Worm (Caenorhabditis elegans) whole organism, L3 larva: ENCODE results near the gene Y116A8C.467.

Source experiments
- fkh-10 ChIP-seq: sonication (generic microtip); optimal IDR thresholded peaks from 2 replicates; lab custom pipeline; 2017; ENCODE audit warnings: missing biosample characterization, missing genetic modification reagents, missing genetic modification characterization
- jun-1 ChIP-seq: fragments of 150-350 bp; optimal IDR thresholded peaks from 2 replicates; lab custom pipeline; 2014; ENCODE audit warnings: missing biosample characterization, missing genetic modification reagents, missing genetic modification characterization
- lin-15B ChIP-seq: fragments of 150-350 bp; optimal IDR thresholded peaks from 2 replicates; lab custom pipeline; 2014; ENCODE audit warnings: missing biosample characterization, missing genetic modification characterization
- mdl-1 ChIP-seq: fragments of 150-350 bp; optimal IDR thresholded peaks from 2 replicates; lab custom pipeline; 2014; ENCODE audit warnings: missing biosample characterization, missing genetic modification characterization
- nfya-1 ChIP-seq: sonication (generic microtip); optimal IDR thresholded peaks from 2 replicates; lab custom pipeline; 2017; ENCODE audit warnings: missing genetic modification characterization, mild to moderate bottlenecking, missing compliant biosample characterization, antibody characterized with exemption, moderate library complexity; ENCODE audit not compliant: insufficient read depth
- nhr-12 ChIP-seq: fragments of 150-350 bp; optimal IDR thresholded peaks from 2 replicates; lab custom pipeline; 2014; ENCODE audit warnings: missing biosample characterization, missing genetic modification characterization
- nhr-67 ChIP-seq: fragments of 150-350 bp; optimal IDR thresholded peaks from 2 replicates; lab custom pipeline; 2014; ENCODE audit warnings: missing biosample characterization, missing genetic modification characterization
- ztf-11 ChIP-seq: fragments of 150-350 bp; optimal IDR thresholded peaks from 2 replicates; lab custom pipeline; 2014; ENCODE audit warnings: missing biosample characterization, missing genetic modification characterization
- ztf-4 ChIP-seq: fragments of 150-350 bp; optimal IDR thresholded peaks from 2 replicates; lab custom pipeline; 2014; ENCODE audit warnings: missing biosample characterization, missing genetic modification characterization

DNA sequence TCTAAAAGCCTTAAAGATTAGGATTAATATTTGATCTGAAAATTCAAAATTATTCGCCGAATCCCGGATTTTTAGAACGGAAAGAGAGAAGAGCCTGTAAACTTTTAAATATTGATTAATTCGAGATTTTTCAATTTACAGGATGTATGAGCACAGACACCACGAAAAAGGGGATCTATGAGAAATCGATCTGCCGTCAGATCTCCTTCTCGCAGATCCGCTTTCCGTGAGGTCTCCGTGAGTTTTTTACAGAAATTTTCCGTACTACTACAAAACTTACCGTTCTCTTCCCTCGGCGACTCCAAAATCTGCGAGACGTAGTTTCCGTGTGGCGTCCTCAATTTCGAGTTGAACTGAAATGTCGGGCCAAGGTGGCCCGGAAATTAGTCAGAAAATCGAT, 44.6 kb upstream of the Y116A8C.467 start:
- TF ChIP-seq jun-1 (no peak), fkh-10 (GFP tag; lab: Kevin White, UChicago) (no peak), lin-15B (tag; lab: Kevin White, UChicago) (no peak), nfya-1 (tag; lab: Kevin White, UChicago) (no peak), ztf-4 (no peak), mdl-1 (tag; lab: Kevin White, UChicago) (no peak), ztf-11 (tag; lab: Kevin White, UChicago) (no peak), nhr-12 (tag; lab: Kevin White, UChicago) (no peak), nhr-67 (tag; lab: Kevin White, UChicago) (no peak)
